Fruit fly (Drosophila melanogaster) whole organism, embryonic: ENCODE results near the gene Rab3-GEF.

Experiments
- Atf3 ChIP-seq: fragments of 200-800 bp; sonication (Bioruptor generic); optimal IDR thresholded peaks from 3 replicates; lab custom pipeline; 2016; ENCODE audit warnings: missing biosample characterization, missing genetic modification characterization
- Bdp1 ChIP-seq: fragments of 200-800 bp; sonication (Bioruptor generic); optimal IDR thresholded peaks from 3 replicates; lab custom pipeline; 2016; ENCODE audit warnings: missing biosample characterization, missing genetic modification characterization
- CG10462 ChIP-seq: fragments of 200-800 bp; sonication (Bioruptor generic); optimal IDR thresholded peaks from 2 replicates; lab custom pipeline; 2016; ENCODE audit warnings: missing biosample characterization, missing genetic modification characterization
- CG10979 ChIP-seq: fragments of 200-800 bp; sonication (Bioruptor generic); optimal IDR thresholded peaks from 2 replicates; lab custom pipeline; 2018; ENCODE audit warnings: missing biosample characterization, mild to moderate bottlenecking, missing genetic modification characterization, moderate library complexity
- CG11398 ChIP-seq: fragments of 200-800 bp; sonication (Bioruptor generic); optimal IDR thresholded peaks from 2 replicates; lab custom pipeline; 2016; ENCODE audit warnings: missing biosample characterization, missing genetic modification characterization
- CG12104 ChIP-seq: fragments of 200-800 bp; sonication (Bioruptor generic); optimal IDR thresholded peaks from 3 replicates; lab custom pipeline; 2016; ENCODE audit warnings: missing biosample characterization, missing genetic modification characterization
- CG12659 ChIP-seq: fragments of 200-800 bp; sonication (Bioruptor generic); optimal IDR thresholded peaks from 3 replicates; lab custom pipeline; 2017; ENCODE audit warnings: mild to moderate bottlenecking, missing biosample characterization, missing genetic modification reagents, missing genetic modification characterization
- CG12942 ChIP-seq: fragments of 200-800 bp; sonication (Bioruptor generic); optimal IDR thresholded peaks from 3 replicates; lab custom pipeline; 2016; ENCODE audit warnings: missing biosample characterization, missing genetic modification characterization
- CG15011 ChIP-seq: fragments of 200-800 bp; sonication (Bioruptor generic); optimal IDR thresholded peaks from 3 replicates; lab custom pipeline; 2018; ENCODE audit warnings: missing biosample characterization, mild to moderate bottlenecking, missing genetic modification characterization
- CG15514 ChIP-seq: fragments of 200-800 bp; sonication (Bioruptor generic); optimal IDR thresholded peaks from 3 replicates; lab custom pipeline; 2017; ENCODE audit warnings: missing biosample characterization, missing genetic modification characterization, mild to moderate bottlenecking, moderate library complexity, missing genetic modification reagents
- CG1602 ChIP-seq: fragments of 200-800 bp; sonication (Bioruptor generic); optimal IDR thresholded peaks from 3 replicates; lab custom pipeline; 2016; ENCODE audit warnings: missing biosample characterization, missing genetic modification characterization
- CG17568 ChIP-seq: fragments of 200-800 bp; sonication (Bioruptor generic); optimal IDR thresholded peaks from 2 replicates; lab custom pipeline; 2018; ENCODE audit warnings: missing biosample characterization, mild to moderate bottlenecking, missing genetic modification characterization, moderate library complexity
- CG17829 ChIP-seq: fragments of 200-800 bp; optimal IDR thresholded peaks from 2 replicates; lab custom pipeline; 2019; ENCODE audit warnings: missing biosample characterization, mild to moderate bottlenecking, missing genetic modification characterization, moderate library complexity
- CG18619 ChIP-seq: fragments of 200-800 bp; sonication (Bioruptor generic); optimal IDR thresholded peaks from 3 replicates; lab custom pipeline; 2017; ENCODE audit warnings: missing biosample characterization, mild to moderate bottlenecking, missing genetic modification characterization
- CG3065 ChIP-seq: fragments of 200-800 bp; sonication (Bioruptor generic); optimal IDR thresholded peaks from 2 replicates; lab custom pipeline; 2016; ENCODE audit warnings: missing biosample characterization, missing genetic modification characterization
- CG4854 ChIP-seq: fragments of 200-800 bp; sonication (Bioruptor generic); optimal IDR thresholded peaks from 2 replicates; lab custom pipeline; 2016; ENCODE audit warnings: missing biosample characterization, missing genetic modification characterization, inconsistent platforms
- CG5180 ChIP-seq: fragments of 200-800 bp; sonication (Bioruptor generic); optimal IDR thresholded peaks from 3 replicates; lab custom pipeline; 2017; ENCODE audit warnings: missing biosample characterization, missing genetic modification characterization, mild to moderate bottlenecking, moderate library complexity, missing genetic modification reagents
- CG6272 ChIP-seq: fragments of 200-800 bp; sonication (Bioruptor generic); IDR thresholded peaks from 2 replicates; pipeline ENCODE4 v1.3.6; 2022; ENCODE audit warnings: missing biosample characterization, missing genetic modification characterization
- CG7963 ChIP-seq: fragments of 200-800 bp; sonication (Bioruptor generic); IDR thresholded peaks from 3 replicates; pipeline ENCODE4 v1.3.6; 2022; ENCODE audit warnings: missing biosample characterization, missing genetic modification characterization; ENCODE audit not compliant: partially characterized antibody
- CTCF ChIP-seq: fragments of 200-800 bp; sonication (Bioruptor generic); optimal IDR thresholded peaks from 2 replicates; lab custom pipeline; 2017; ENCODE audit warnings: missing biosample characterization, mild to moderate bottlenecking, missing genetic modification characterization, moderate library complexity
- CoRest ChIP-seq: fragments of 200-800 bp; sonication (Bioruptor generic); optimal IDR thresholded peaks from 3 replicates; lab custom pipeline; 2018; ENCODE audit warnings: missing biosample characterization, mild to moderate bottlenecking, missing genetic modification characterization, moderate library complexity
- Dbx ChIP-seq: fragments of 200-800 bp; sonication (Bioruptor generic); IDR thresholded peaks from 3 replicates; pipeline ENCODE4 v1.3.6; 2022; ENCODE audit warnings: missing biosample characterization, missing genetic modification characterization
- Doc2 ChIP-seq: fragments of 200-800 bp; sonication (Bioruptor generic); IDR thresholded peaks from 2 replicates; pipeline ENCODE4 v1.3.6; 2022; ENCODE audit warnings: missing biosample characterization, missing genetic modification characterization
- Doc3 ChIP-seq: fragments of 200-800 bp; sonication (Bioruptor generic); IDR thresholded peaks from 3 replicates; pipeline ENCODE4 v1.3.6; 2022; ENCODE audit warnings: missing biosample characterization, missing genetic modification characterization; ENCODE audit not compliant: partially characterized antibody
- Elba2 ChIP-seq: fragments of 200-800 bp; sonication (Bioruptor generic); optimal IDR thresholded peaks from 3 replicates; lab custom pipeline; 2016; ENCODE audit warnings: missing biosample characterization, missing genetic modification characterization
- HLHmδ ChIP-seq: fragments of 200-800 bp; sonication (Bioruptor generic); optimal IDR thresholded peaks from 2 replicates; lab custom pipeline; 2018; ENCODE audit warnings: missing biosample characterization, mild to moderate bottlenecking, missing genetic modification characterization, moderate library complexity
- Hr51 ChIP-seq, 2 experiments: fragments of 200-800 bp; sonication (Bioruptor generic); optimal IDR thresholded peaks; 2 replicates in 1 of 2; 3 replicates in 1 of 2; lab custom pipeline; 2016 to 2018; ENCODE audit warnings: missing biosample characterization in 2 of 2, missing genetic modification characterization in 2 of 2, mild to moderate bottlenecking in 1 of 2, moderate library complexity in 1 of 2
- Hsf ChIP-seq: fragments of 200-800 bp; sonication (Bioruptor generic); optimal IDR thresholded peaks from 3 replicates; lab custom pipeline; 2016; ENCODE audit warnings: missing biosample characterization, missing genetic modification characterization
- Oaz ChIP-seq: fragments of 200-800 bp; sonication (Bioruptor generic); IDR thresholded peaks from 2 replicates; pipeline ENCODE4 v1.3.6; 2022; ENCODE audit warnings: missing biosample characterization, missing genetic modification characterization
- Oli ChIP-seq: fragments of 200-800 bp; sonication (Bioruptor generic); optimal IDR thresholded peaks from 2 replicates; lab custom pipeline; 2018; ENCODE audit warnings: missing biosample characterization, mild to moderate bottlenecking, missing genetic modification characterization, moderate library complexity
- PHDP ChIP-seq: fragments of 200-800 bp; sonication (Bioruptor generic); optimal IDR thresholded peaks from 3 replicates; lab custom pipeline; 2018; ENCODE audit warnings: missing biosample characterization, mild to moderate bottlenecking, missing genetic modification characterization, moderate library complexity
- Side ChIP-seq: fragments of 200-800 bp; sonication (Bioruptor generic); optimal IDR thresholded peaks from 2 replicates; lab custom pipeline; 2016; ENCODE audit warnings: missing biosample characterization, missing genetic modification characterization
- Spps ChIP-seq: fragments of 200-800 bp; sonication (Bioruptor generic); optimal IDR thresholded peaks from 2 replicates; lab custom pipeline; 2018; ENCODE audit warnings: missing biosample characterization, mild to moderate bottlenecking, missing genetic modification characterization
- Vsx1 ChIP-seq: fragments of 200-800 bp; sonication (Bioruptor generic); optimal IDR thresholded peaks from 2 replicates; lab custom pipeline; 2017; ENCODE audit warnings: missing biosample characterization, mild to moderate bottlenecking, missing genetic modification characterization, missing genetic modification reagents
- az2 ChIP-seq: fragments of 200-800 bp; sonication (Bioruptor generic); optimal IDR thresholded peaks from 3 replicates; lab custom pipeline; 2016; ENCODE audit warnings: missing biosample characterization, missing genetic modification characterization
- dimm ChIP-seq: fragments of 200-800 bp; sonication (Bioruptor generic); IDR thresholded peaks from 2 replicates; pipeline ENCODE4 v1.3.6; 2022; ENCODE audit warnings: missing biosample characterization, missing genetic modification characterization
- dpn ChIP-seq, 2 experiments: fragments of 200-800 bp; sonication (Bioruptor generic); optimal IDR thresholded peaks; 3 replicates each; lab custom pipeline; 2016; ENCODE audit warnings: missing biosample characterization in 2 of 2, missing genetic modification characterization in 2 of 2
- gsb-n ChIP-seq: fragments of 200-800 bp; sonication (Bioruptor generic); optimal IDR thresholded peaks from 3 replicates; lab custom pipeline; 2018; ENCODE audit warnings: missing biosample characterization, mild to moderate bottlenecking, missing genetic modification characterization
- hkb ChIP-seq, 2 experiments: fragments of 200-800 bp in 1 of 2; fragments of >200 bp in 1 of 2; sonication (Bioruptor generic) in 1 of 2; IDR thresholded peaks in 1 of 2; optimal IDR thresholded peaks in 1 of 2; 2 replicates each; pipeline versions ENCODE4 v1.3.6 to Lab custom; 2017 to 2022; ENCODE audit warnings: missing biosample characterization in 1 of 2, missing genetic modification characterization in 1 of 2
- mld ChIP-seq: fragments of 200-800 bp; sonication (Bioruptor generic); IDR thresholded peaks from 3 replicates; pipeline ENCODE4 v1.3.6; 2022; ENCODE audit warnings: missing biosample characterization, missing genetic modification characterization; ENCODE audit not compliant: partially characterized antibody
- odd ChIP-seq: fragments of 200-800 bp; sonication (Bioruptor generic); optimal IDR thresholded peaks from 2 replicates; lab custom pipeline; 2017; ENCODE audit warnings: missing biosample characterization, mild to moderate bottlenecking, missing genetic modification characterization
- pita ChIP-seq: fragments of 200-800 bp; sonication (Bioruptor generic); optimal IDR thresholded peaks from 2 replicates; lab custom pipeline; 2017; ENCODE audit warnings: missing biosample characterization, mild to moderate bottlenecking, missing genetic modification characterization
- prd ChIP-seq, 3 experiments: fragments of >200 bp in 2 of 3; fragments of 200-800 bp in 1 of 3; sonication (Bioruptor generic) in 1 of 3; optimal IDR thresholded peaks in 2 of 3; IDR thresholded peaks in 1 of 3; 2 replicates in 2 of 3; 3 replicates in 1 of 3; pipeline versions ENCODE4 v1.3.6 to Lab custom; 2017 to 2022; ENCODE audit warnings: missing biosample characterization in 1 of 3, missing genetic modification characterization in 1 of 3
- sim ChIP-seq: fragments of 200-800 bp; sonication (Bioruptor generic); IDR thresholded peaks from 2 replicates; pipeline ENCODE4 v1.3.6; 2022; ENCODE audit warnings: missing biosample characterization, missing genetic modification characterization
- so ChIP-seq: fragments of 200-800 bp; sonication (Bioruptor generic); IDR thresholded peaks from 3 replicates; pipeline ENCODE4 v1.3.6; 2022; ENCODE audit warnings: missing biosample characterization, missing genetic modification characterization
- toy ChIP-seq: fragments of 200-800 bp; sonication (Bioruptor generic); IDR thresholded peaks from 2 replicates; pipeline ENCODE4 v1.3.6; 2022; ENCODE audit warnings: missing biosample characterization, missing genetic modification characterization
- tup ChIP-seq: fragments of 200-800 bp; sonication (Bioruptor generic); optimal IDR thresholded peaks from 2 replicates; lab custom pipeline; 2016; ENCODE audit warnings: missing biosample characterization, mild to moderate bottlenecking, missing genetic modification characterization, moderate library complexity

Gene Rab3-GEF

dm6 chrX:15138994-15139863 is 49.7 kb downstream of the Rab3-GEF start, which contains the start of gene RpL37-1 (continued):
- TF ChIP-seq CG15514 (GFP tag; lab: Kevin White, UChicago), result peak; percentile 76
- peak; percentile 16; the same call in 2 of the 3 replicates for TF ChIP-seq CG7963 (GFP tag; lab: Robert Waterston, UW)
- peak; percentile 66 for TF ChIP-seq CG18619 (GFP tag; lab: Kevin White, UChicago)
- peak; percentile 52; the same call in 2 of the 3 replicates for TF ChIP-seq Doc3 (GFP tag; lab: Robert Waterston, UW)
- peak; percentile 46 for TF ChIP-seq Oaz (GFP tag; lab: Robert Waterston, UW)
- TF ChIP-seq pita (GFP tag; lab: Kevin White, UChicago), result no peak
- peak; percentile 68 for TF ChIP-seq CG11398 (GFP tag; lab: Kevin White, UChicago)
- TF ChIP-seq sim (GFP tag; lab: Robert Waterston, UW), result no peak
- TF ChIP-seq hkb (optimal IDR thresholded peaks at IDR 0.05; lab: Kevin White, UChicago), result peak; percentile 50
- TF ChIP-seq hkb (GFP tag; IDR thresholded peaks at IDR 0.05; lab: Robert Waterston, UW), result peak; percentile 72
- peak; percentile 7 for TF ChIP-seq CG12942 (GFP tag; lab: Kevin White, UChicago)
- no peak for TF ChIP-seq Elba2 (GFP tag; lab: Kevin White, UChicago)
- peak; percentile 58 for TF ChIP-seq CG15011 (GFP tag; lab: Kevin White, UChicago)
- TF ChIP-seq Spps (tag; lab: Kevin White, UChicago), result no peak
- no peak for TF ChIP-seq dimm (GFP tag; lab: Robert Waterston, UW)
- TF ChIP-seq PHDP, result peak; percentile 59
- no peak for TF ChIP-seq CG4854 (GFP tag; lab: Kevin White, UChicago)
- peak; percentile 95 for TF ChIP-seq CTCF (GFP tag; lab: Kevin White, UChicago)
- peak; percentile 47; the same call in 1 of the 2 replicates for TF ChIP-seq CG6272
- TF ChIP-seq Doc2 (GFP tag; lab: Robert Waterston, UW), result no peak
- TF ChIP-seq CG1602 (GFP tag; lab: Kevin White, UChicago), result peak; percentile 32
- TF ChIP-seq prd (optimal IDR thresholded peaks at IDR 0.05; lab: Kevin White, UChicago), result no peak
- peak; percentile 42; the same call in 1 of the 3 replicates for TF ChIP-seq prd (GFP tag; IDR thresholded peaks at IDR 0.05; lab: Robert Waterston, UW)
- no peak for TF ChIP-seq CG10462 (GFP tag; lab: Kevin White, UChicago)
- peak; percentile 39 for TF ChIP-seq CG10979
- peak; percentile 59 to 79 for TF ChIP-seq dpn (GFP tag; optimal IDR thresholded peaks at IDR 0.05; lab: Kevin White, UChicago)
- peak; percentile 40 for TF ChIP-seq CG17829
- TF ChIP-seq toy (GFP tag; lab: Robert Waterston, UW), result no peak
- TF ChIP-seq CoRest (tag; lab: Kevin White, UChicago), result peak; percentile 51
- TF ChIP-seq HLHmδ (GFP tag; lab: Kevin White, UChicago), result peak; percentile 73
- no peak for TF ChIP-seq mld (GFP tag; lab: Robert Waterston, UW)
- TF ChIP-seq CG3065 (GFP tag; lab: Kevin White, UChicago), result no peak
- TF ChIP-seq CG5180 (GFP tag; lab: Kevin White, UChicago), result peak; percentile 5
- TF ChIP-seq CG17568, result peak; percentile 73
- TF ChIP-seq Hr51 (GFP tag; optimal IDR thresholded peaks at IDR 0.05; lab: Kevin White, UChicago), result peak; percentile 31 to 48
- TF ChIP-seq Dbx (GFP tag; lab: Robert Waterston, UW), result peak; percentile 67; the same call in 2 of the 3 replicates
- TF ChIP-seq Oli (tag; lab: Kevin White, UChicago), result no peak
- peak; percentile 68 for TF ChIP-seq odd (GFP tag; lab: Kevin White, UChicago)
- TF ChIP-seq CG12659, result peak; percentile 90
- TF ChIP-seq Vsx1 (GFP tag; lab: Kevin White, UChicago), result peak; percentile 56
- TF ChIP-seq so (GFP tag; lab: Robert Waterston, UW), result peak; percentile 56; the same call in 1 of the 3 replicates
- peak; percentile 11 for TF ChIP-seq Bdp1 (GFP tag; lab: Kevin White, UChicago)
- TF ChIP-seq Hsf (GFP tag; lab: Kevin White, UChicago), result peak; percentile 79
- TF ChIP-seq Atf3 (GFP tag; lab: Kevin White, UChicago), result peak; percentile 26
- peak; percentile 52 for TF ChIP-seq az2 (GFP tag; lab: Kevin White, UChicago)
- TF ChIP-seq CG12104 (GFP tag; lab: Kevin White, UChicago), result peak; percentile 76
- TF ChIP-seq gsb-n, result peak; percentile 31
- no peak for TF ChIP-seq tup (GFP tag; lab: Kevin White, UChicago)
- TF ChIP-seq Side (GFP tag; lab: Kevin White, UChicago), result peak; percentile 77
